Fruit fly (Drosophila melanogaster): Measurements from ENCODE around the gene CG6978.

dm6 chrX:4782689-4783088, 1.2 kb upstream of the CG6978 start, which contains the start of gene CG15471:
- TF ChIP-seq pan (optimal IDR thresholded peaks at IDR 0.05) (no peak), Dfd (GFP tag; optimal IDR thresholded peaks at IDR 0.05) (no peak), br (GFP tag; optimal IDR thresholded peaks at IDR 0.05) (no peak), OdsH (GFP tag; optimal IDR thresholded peaks at IDR 0.05) (no peak), Hr78 (GFP tag; optimal IDR thresholded peaks at IDR 0.05) (no peak), h (GFP tag; optimal IDR thresholded peaks at IDR 0.05) (no peak), N (GFP tag; optimal IDR thresholded peaks at IDR 0.05) (no peak), psq (GFP tag; optimal IDR thresholded peaks at IDR 0.05) (no peak), usp (GFP tag; optimal IDR thresholded peaks at IDR 0.05) (no peak), dmrt93B (GFP tag; optimal IDR thresholded peaks at IDR 0.05) (no peak), Myc (optimal IDR thresholded peaks at IDR 0.05) (no peak)
